Fruit fly (Drosophila melanogaster) whole organism, embryonic: ENCODE data around the gene stumps.

ENCODE experiments used
- Ada2b ChIP-seq: fragments of 200-800 bp; sonication (Bioruptor generic); IDR thresholded peaks from 2 replicates; pipeline ENCODE4 v1.3.6; 2022; ENCODE audit warnings: missing biosample characterization, missing genetic modification characterization
- Bgb ChIP-seq: fragments of 200-800 bp; sonication (Bioruptor generic); IDR thresholded peaks from 2 replicates; pipeline ENCODE4 v1.3.6; 2022; ENCODE audit warnings: missing biosample characterization, missing genetic modification characterization; ENCODE audit not compliant: partially characterized antibody
- Blimp-1 ChIP-seq: fragments of 200-800 bp; sonication (Bioruptor generic); optimal IDR thresholded peaks from 3 replicates; lab custom pipeline; 2018; ENCODE audit warnings: missing biosample characterization, missing genetic modification characterization, mild to moderate bottlenecking, moderate library complexity, missing genetic modification reagents
- CG10979 ChIP-seq: fragments of 200-800 bp; sonication (Bioruptor generic); optimal IDR thresholded peaks from 2 replicates; lab custom pipeline; 2018; ENCODE audit warnings: missing biosample characterization, mild to moderate bottlenecking, missing genetic modification characterization, moderate library complexity
- CG11504 ChIP-seq: fragments of 200-800 bp; sonication (Bioruptor generic); optimal IDR thresholded peaks from 3 replicates; lab custom pipeline; 2019; ENCODE audit warnings: missing biosample characterization, mild to moderate bottlenecking, missing genetic modification characterization, moderate library complexity
- CG12219 ChIP-seq: fragments of 200-800 bp; sonication (Bioruptor generic); optimal IDR thresholded peaks from 3 replicates; lab custom pipeline; 2018; ENCODE audit warnings: missing biosample characterization, mild to moderate bottlenecking, missing genetic modification characterization
- CG12942 ChIP-seq: fragments of 200-800 bp; sonication (Bioruptor generic); optimal IDR thresholded peaks from 3 replicates; lab custom pipeline; 2016; ENCODE audit warnings: missing biosample characterization, missing genetic modification characterization
- CG15269 ChIP-seq: fragments of 200-800 bp; sonication (Bioruptor generic); optimal IDR thresholded peaks from 2 replicates; lab custom pipeline; 2018; ENCODE audit warnings: missing biosample characterization, mild to moderate bottlenecking, missing genetic modification characterization, moderate library complexity
- CG17612 ChIP-seq: fragments of 200-800 bp; sonication (Bioruptor generic); IDR thresholded peaks from 2 replicates; pipeline ENCODE4 v1.3.6; 2022; ENCODE audit warnings: missing biosample characterization, missing genetic modification characterization
- CG18764 ChIP-seq: fragments of 200-800 bp; sonication (Bioruptor generic); optimal IDR thresholded peaks from 3 replicates; lab custom pipeline; 2016; ENCODE audit warnings: missing biosample characterization, missing genetic modification characterization
- CG2199 ChIP-seq: fragments of 200-800 bp; sonication (Bioruptor generic); IDR thresholded peaks from 3 replicates; pipeline ENCODE4 v1.3.6; 2022; ENCODE audit warnings: missing biosample characterization, missing genetic modification characterization
- CG2202 ChIP-seq: fragments of 200-800 bp; sonication (Bioruptor generic); optimal IDR thresholded peaks from 2 replicates; lab custom pipeline; 2018; ENCODE audit warnings: missing biosample characterization, mild to moderate bottlenecking, missing genetic modification characterization
- CG6689 ChIP-seq: fragments of 200-800 bp; sonication (Bioruptor generic); IDR thresholded peaks from 2 replicates; pipeline ENCODE4 v1.3.6; 2022; ENCODE audit warnings: missing biosample characterization, missing genetic modification characterization
- CG8388 ChIP-seq: fragments of 200-800 bp; sonication (Bioruptor generic); optimal IDR thresholded peaks from 2 replicates; lab custom pipeline; 2019; ENCODE audit warnings: missing biosample characterization, mild to moderate bottlenecking, missing genetic modification characterization, moderate library complexity
- CG8478 ChIP-seq: fragments of >200 bp; optimal IDR thresholded peaks from 2 replicates; lab custom pipeline; 2018
- CHES-1-like ChIP-seq: fragments of 200-800 bp; sonication (Bioruptor generic); optimal IDR thresholded peaks from 2 replicates; lab custom pipeline; 2016; ENCODE audit warnings: missing biosample characterization, missing genetic modification characterization
- CoRest ChIP-seq: fragments of 200-800 bp; sonication (Bioruptor generic); optimal IDR thresholded peaks from 3 replicates; lab custom pipeline; 2018; ENCODE audit warnings: missing biosample characterization, mild to moderate bottlenecking, missing genetic modification characterization, moderate library complexity
- Dek ChIP-seq: fragments of 200-800 bp; sonication (Bioruptor generic); optimal IDR thresholded peaks from 3 replicates; lab custom pipeline; 2019; ENCODE audit warnings: missing biosample characterization, mild to moderate bottlenecking, missing genetic modification characterization, moderate library complexity
- Dfd ChIP-seq, 2 experiments: fragments of >200 bp; optimal IDR thresholded peaks; 2 replicates each; lab custom pipeline; 2017; ENCODE audit warnings: missing biosample characterization in 2 of 2, missing genetic modification characterization in 2 of 2
- Dref ChIP-seq: fragments of 200-800 bp; sonication (Bioruptor generic); IDR thresholded peaks from 2 replicates; pipeline ENCODE4 v1.3.6; 2022; ENCODE audit warnings: missing biosample characterization, missing genetic modification characterization
- Ets97D ChIP-seq: fragments of 200-800 bp; sonication (Bioruptor generic); optimal IDR thresholded peaks from 3 replicates; lab custom pipeline; 2016; ENCODE audit warnings: missing biosample characterization, missing genetic modification characterization
- Fer3 ChIP-seq: fragments of 200-800 bp; sonication (Bioruptor generic); optimal IDR thresholded peaks from 2 replicates; lab custom pipeline; 2018; ENCODE audit warnings: missing biosample characterization, mild to moderate bottlenecking, missing genetic modification characterization, moderate library complexity
- Hey ChIP-seq: fragments of 200-800 bp; sonication (Bioruptor generic); optimal IDR thresholded peaks from 3 replicates; lab custom pipeline; 2018; ENCODE audit warnings: missing biosample characterization, mild to moderate bottlenecking, missing genetic modification characterization
- Hsf ChIP-seq: fragments of 200-800 bp; sonication (Bioruptor generic); optimal IDR thresholded peaks from 3 replicates; lab custom pipeline; 2016; ENCODE audit warnings: missing biosample characterization, missing genetic modification characterization
- Nf-YA ChIP-seq: fragments of 200-800 bp; sonication (Bioruptor generic); IDR thresholded peaks from 2 replicates; pipeline ENCODE4 v1.3.6; 2022; ENCODE audit warnings: missing biosample characterization, missing genetic modification characterization
- Oli ChIP-seq: fragments of 200-800 bp; sonication (Bioruptor generic); optimal IDR thresholded peaks from 2 replicates; lab custom pipeline; 2018; ENCODE audit warnings: missing biosample characterization, mild to moderate bottlenecking, missing genetic modification characterization, moderate library complexity
- Sry-δ ChIP-seq: fragments of 200-800 bp; sonication (Bioruptor generic); optimal IDR thresholded peaks from 2 replicates; lab custom pipeline; 2016; ENCODE audit warnings: missing biosample characterization, missing genetic modification characterization
- Ssrp ChIP-seq: fragments of 200-800 bp; sonication (Bioruptor generic); optimal IDR thresholded peaks from 2 replicates; lab custom pipeline; 2018; ENCODE audit warnings: missing biosample characterization, mild to moderate bottlenecking, missing genetic modification characterization, moderate library complexity
- Trl ChIP-seq, 3 experiments: fragments of >200 bp in 2 of 3; fragments of 200-800 bp in 1 of 3; sonication (Bioruptor generic) in 1 of 3; optimal IDR thresholded peaks; 2 replicates in 1 of 3; 3 replicates in 2 of 3; lab custom pipeline; 2016 to 2017; ENCODE audit warnings: missing biosample characterization in 1 of 3, missing genetic modification characterization in 1 of 3
- YL-1 ChIP-seq: fragments of 200-800 bp; sonication (Bioruptor generic); optimal IDR thresholded peaks from 3 replicates; lab custom pipeline; 2017; ENCODE audit warnings: missing biosample characterization, mild to moderate bottlenecking, missing genetic modification characterization
- ase ChIP-seq: fragments of 200-800 bp; sonication (Bioruptor generic); IDR thresholded peaks from 3 replicates; pipeline ENCODE4 v1.3.6; 2022; ENCODE audit warnings: missing biosample characterization, missing genetic modification characterization
- bab2 ChIP-seq: fragments of 200-800 bp; sonication (Bioruptor generic); optimal IDR thresholded peaks from 2 replicates; lab custom pipeline; 2016; ENCODE audit warnings: missing biosample characterization, missing genetic modification characterization
- bowl ChIP-seq: fragments of 200-800 bp; sonication (Bioruptor generic); IDR thresholded peaks from 2 replicates; pipeline ENCODE4 v1.3.6; 2022; ENCODE audit warnings: missing biosample characterization, missing genetic modification characterization
- chinmo ChIP-seq: fragments of 200-800 bp; sonication (Bioruptor generic); IDR thresholded peaks from 4 replicates; pipeline ENCODE4 v1.3.6; 2022; ENCODE audit warnings: missing biosample characterization, missing genetic modification characterization; ENCODE audit not compliant: partially characterized antibody
- cwo ChIP-seq: fragments of 200-800 bp; sonication (Bioruptor generic); optimal IDR thresholded peaks from 3 replicates; lab custom pipeline; 2017; ENCODE audit warnings: missing biosample characterization, missing genetic modification characterization, mild to moderate bottlenecking, moderate library complexity, missing genetic modification reagents
- dmrt11E ChIP-seq: fragments of 200-800 bp; sonication (Bioruptor generic); optimal IDR thresholded peaks from 3 replicates; lab custom pipeline; 2018; ENCODE audit warnings: missing biosample characterization, mild to moderate bottlenecking, missing genetic modification characterization, moderate library complexity
- fru ChIP-seq: fragments of >200 bp; optimal IDR thresholded peaks from 2 replicates; lab custom pipeline; 2017
- gsb-n ChIP-seq: fragments of 200-800 bp; sonication (Bioruptor generic); optimal IDR thresholded peaks from 3 replicates; lab custom pipeline; 2018; ENCODE audit warnings: missing biosample characterization, mild to moderate bottlenecking, missing genetic modification characterization
- kah ChIP-seq: fragments of 200-800 bp; sonication (Bioruptor generic); optimal IDR thresholded peaks from 2 replicates; lab custom pipeline; 2018; ENCODE audit warnings: missing biosample characterization, mild to moderate bottlenecking, missing genetic modification characterization
- nmo ChIP-seq: fragments of 200-800 bp; sonication (Bioruptor generic); optimal IDR thresholded peaks from 2 replicates; lab custom pipeline; 2018; ENCODE audit warnings: missing biosample characterization, mild to moderate bottlenecking, missing genetic modification characterization, moderate library complexity
- pho ChIP-seq: fragments of 200-800 bp; sonication (Bioruptor generic); optimal IDR thresholded peaks from 2 replicates; lab custom pipeline; 2016; ENCODE audit warnings: missing biosample characterization, missing genetic modification characterization
- phol ChIP-seq: fragments of 200-800 bp; sonication (Bioruptor generic); optimal IDR thresholded peaks from 3 replicates; lab custom pipeline; 2018; ENCODE audit warnings: missing biosample characterization, mild to moderate bottlenecking, missing genetic modification characterization, moderate library complexity
- rib ChIP-seq: fragments of 200-800 bp; sonication (Bioruptor generic); IDR thresholded peaks from 2 replicates; pipeline ENCODE4 v1.3.6; 2022; ENCODE audit warnings: missing biosample characterization, missing genetic modification characterization
- run ChIP-seq: fragments of 200-800 bp; sonication (Bioruptor generic); optimal IDR thresholded peaks from 3 replicates; lab custom pipeline; 2018; ENCODE audit warnings: missing biosample characterization, mild to moderate bottlenecking, missing genetic modification characterization
- salm ChIP-seq: fragments of 200-800 bp; sonication (Bioruptor generic); optimal IDR thresholded peaks from 2 replicates; lab custom pipeline; 2018; ENCODE audit warnings: missing biosample characterization, mild to moderate bottlenecking, missing genetic modification characterization
- sim ChIP-seq: fragments of 200-800 bp; sonication (Bioruptor generic); IDR thresholded peaks from 2 replicates; pipeline ENCODE4 v1.3.6; 2022; ENCODE audit warnings: missing biosample characterization, missing genetic modification characterization
- sug ChIP-seq: fragments of 200-800 bp; optimal IDR thresholded peaks from 2 replicates; lab custom pipeline; 2019; ENCODE audit warnings: missing biosample characterization, mild to moderate bottlenecking, missing genetic modification characterization, moderate library complexity
- zfh1 ChIP-seq: fragments of 200-800 bp; sonication (Bioruptor generic); IDR thresholded peaks from 3 replicates; pipeline ENCODE4 v1.3.6; 2022; ENCODE audit warnings: missing biosample characterization, missing genetic modification characterization

The stumps gene

dm6 chr3R:14597935-14598424 is 21.0 kb downstream of the stumps start (continued):
- no peak for TF ChIP-seq CG8478 (lab: Kevin White, UChicago)
- TF ChIP-seq gsb-n (tag; lab: Kevin White, UChicago), result peak; percentile 26
- peak; percentile 32 for TF ChIP-seq Ets97D (GFP tag; lab: Kevin White, UChicago)
- TF ChIP-seq Blimp-1, result peak; percentile 51
- TF ChIP-seq CG8388, result peak; percentile 37
- no peak for TF ChIP-seq chinmo (GFP tag; lab: Robert Waterston, UW)
- no peak for TF ChIP-seq salm (tag; lab: Kevin White, UChicago)
- TF ChIP-seq CG11504, result peak; percentile 64
- TF ChIP-seq CG10979 (tag; lab: Kevin White, UChicago), result peak; percentile 71
- no peak for TF ChIP-seq fru (lab: Kevin White, UChicago)
- TF ChIP-seq Dek, result no peak
- no peak for TF ChIP-seq pho (GFP tag; lab: Kevin White, UChicago)
- TF ChIP-seq Bgb (GFP tag; lab: Robert Waterston, UW), result no peak
- TF ChIP-seq phol (tag; lab: Kevin White, UChicago), result peak; percentile 61
- TF ChIP-seq Hey (tag; lab: Kevin White, UChicago), result no peak
- no peak for TF ChIP-seq kah (GFP tag; lab: Kevin White, UChicago)

- peak; percentile 94 for TF ChIP-seq CoRest (tag; lab: Kevin White, UChicago)
- TF ChIP-seq Dref (GFP tag; lab: Robert Waterston, UW), result no peak
- no peak for TF ChIP-seq Dfd (GFP tag; optimal IDR thresholded peaks at IDR 0.05; lab: Kevin White, UChicago)
- TF ChIP-seq run (tag; lab: Kevin White, UChicago), result peak; percentile 40
- TF ChIP-seq dmrt11E (tag; lab: Kevin White, UChicago), result peak; percentile 33
- TF ChIP-seq CG18764 (GFP tag; lab: Kevin White, UChicago), result peak; percentile 2
- TF ChIP-seq bab2 (GFP tag; lab: Kevin White, UChicago), result no peak
- TF ChIP-seq Fer3 (tag; lab: Kevin White, UChicago), result peak; percentile 43
- peak; percentile 90 for TF ChIP-seq Oli (tag; lab: Kevin White, UChicago)
- peak; percentile 92 for TF ChIP-seq Ssrp (tag; lab: Kevin White, UChicago)
- peak; percentile 53 for TF ChIP-seq Hsf (GFP tag; lab: Kevin White, UChicago)
- TF ChIP-seq Trl (optimal IDR thresholded peaks at IDR 0.05; lab: Kevin White, UChicago), result peak; percentile 61 to 76
- no peak for TF ChIP-seq Trl (GFP tag; optimal IDR thresholded peaks at IDR 0.05; lab: Kevin White, UChicago)
- peak; percentile 77 for TF ChIP-seq CG6689
- peak; percentile 77 for TF ChIP-seq zfh1
- peak; percentile 91 for TF ChIP-seq CG15269 (tag; lab: Kevin White, UChicago)
- peak; percentile 3 for TF ChIP-seq CHES-1-like (GFP tag; lab: Kevin White, UChicago)
- TF ChIP-seq Ada2b (GFP tag; lab: Robert Waterston, UW), result peak; percentile 53; the same call in 1 of the 2 replicates
- TF ChIP-seq Sry-δ (GFP tag; lab: Kevin White, UChicago), result no peak
- peak; percentile 38 for TF ChIP-seq cwo (GFP tag; lab: Kevin White, UChicago)
- TF ChIP-seq CG12219 (GFP tag; lab: Kevin White, UChicago), result peak; percentile 71
- TF ChIP-seq CG2199 (GFP tag; lab: Robert Waterston, UW), result no peak
- peak; percentile 61; the same call in 1 of the 2 replicates for TF ChIP-seq bowl (GFP tag; lab: Robert Waterston, UW)
- peak; percentile 71 for TF ChIP-seq CG12942 (GFP tag; lab: Kevin White, UChicago)
- no peak for TF ChIP-seq sug (tag; lab: Kevin White, UChicago)
- TF ChIP-seq CG2202 (tag; lab: Kevin White, UChicago), result peak; percentile 12
- TF ChIP-seq ase, result peak; percentile 67; the same call in 2 of the 3 replicates
- peak; percentile 9 for TF ChIP-seq YL-1
- no peak; the same call in 1 of the 2 replicates for TF ChIP-seq CG17612 (GFP tag; lab: Robert Waterston, UW)
- peak; percentile 85 for TF ChIP-seq nmo (GFP tag; lab: Kevin White, UChicago)
- peak; percentile 17 for TF ChIP-seq rib (GFP tag; lab: Robert Waterston, UW)
- peak; percentile 4; the same call in 1 of the 2 replicates for TF ChIP-seq sim (GFP tag; lab: Robert Waterston, UW)
- TF ChIP-seq Nf-YA, result 0 out of 2 replicates have a peak, but pooled peaks have one; percentile 10
Measured at dm6 chr3R:14608892-14609692, 32.1 kb downstream of the stumps start, which contains the start of gene CG14853. TSS of gene CG14853 (plus strand) at chr3R:14609642.
